Fruit fly (Drosophila melanogaster): Measurements from ENCODE around the gene CG16719.

Gene CG16719

dm6 chr3L:9723108-9723507 lies 38.1 kb downstream of the CG16719 start, which contains the start of the genes nbs and defl (continued):
- TF ChIP-seq Ets21C (GFP tag; optimal IDR thresholded peaks at IDR 0.05) (no peak), cyc (GFP tag; optimal IDR thresholded peaks at IDR 0.05) (peak; percentile 70), acj6 (GFP tag; optimal IDR thresholded peaks at IDR 0.05) (no peak), CG8632 (GFP tag; optimal IDR thresholded peaks at IDR 0.05) (no peak), topi (GFP tag; optimal IDR thresholded peaks at IDR 0.05) (no peak), CG11294 (GFP tag; IDR thresholded peaks at IDR 0.05) (peak; percentile 16; the same call in 1 of the 2 replicates), CG4318 (GFP tag; optimal IDR thresholded peaks at IDR 0.05) (no peak), CG9139 (GFP tag; optimal IDR thresholded peaks at IDR 0.05) (no peak), Lpt (GFP tag; optimal IDR thresholded peaks at IDR 0.05) (peak; percentile 26), CG11902 (GFP tag; optimal IDR thresholded peaks at IDR 0.05) (no peak), fd85E (GFP tag; optimal IDR thresholded peaks at IDR 0.05) (no peak), spab (GFP tag; optimal IDR thresholded peaks at IDR 0.05) (no peak), CG10631 (GFP tag; optimal IDR thresholded peaks at IDR 0.05) (no peak), CG32006 (GFP tag; optimal IDR thresholded peaks at IDR 0.05) (no peak)

DNA sequence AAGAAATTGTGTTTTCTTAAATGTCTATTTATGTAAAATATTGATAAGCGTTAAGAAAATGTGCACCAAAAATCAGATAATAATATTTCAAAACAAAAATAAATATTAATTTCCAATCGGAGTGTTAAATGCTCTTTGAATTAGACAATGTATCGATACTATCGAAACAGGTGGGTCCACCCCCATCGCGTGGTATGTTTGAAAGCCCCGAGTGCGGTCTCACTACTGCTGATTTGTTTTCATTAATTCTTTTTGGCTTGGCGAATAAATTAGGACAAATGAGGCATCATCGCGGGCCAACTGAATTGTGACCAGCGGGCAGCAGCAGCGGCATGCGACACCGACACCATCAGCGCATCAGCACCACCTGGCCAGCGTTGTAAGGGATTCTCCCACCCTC lies 41.7 kb downstream of the CG16719 start, which contains the start of gene Naa60:
Naa60 (plus strand) TSS at position 189 of the 400 bp plus-strand sequence.
- TF ChIP-seq CG11294 (GFP tag; IDR thresholded peaks at IDR 0.05) (no peak), topi (GFP tag; optimal IDR thresholded peaks at IDR 0.05) (no peak), CG11902 (GFP tag; optimal IDR thresholded peaks at IDR 0.05) (no peak), salr (GFP tag; optimal IDR thresholded peaks at IDR 0.05) (no peak), Met (GFP tag; optimal IDR thresholded peaks at IDR 0.05) (no peak), CG31627 (GFP tag; optimal IDR thresholded peaks at IDR 0.05) (no peak), svp (GFP tag) (no peak), Smox (GFP tag; optimal IDR thresholded peaks at IDR 0.05) (no peak), CG10669 (GFP tag; optimal IDR thresholded peaks at IDR 0.05) (no peak), CG9139 (GFP tag; optimal IDR thresholded peaks at IDR 0.05) (no peak), spab (GFP tag; optimal IDR thresholded peaks at IDR 0.05) (no peak), Ets96B (tag; optimal IDR thresholded peaks at IDR 0.05) (no peak), Lpt (GFP tag; optimal IDR thresholded peaks at IDR 0.05) (no peak), net (GFP tag; optimal IDR thresholded peaks at IDR 0.05) (no peak), CG7368 (GFP tag; optimal IDR thresholded peaks at IDR 0.05) (no peak), lz (GFP tag; optimal IDR thresholded peaks at IDR 0.05) (no peak), Eip93F (GFP tag; optimal IDR thresholded peaks at IDR 0.05) (no peak), CG6854 (GFP tag; optimal IDR thresholded peaks at IDR 0.05) (no peak), Gug (GFP tag; IDR thresholded peaks at IDR 0.05) (no peak)

- TF ChIP-seq CG6854 (GFP tag; optimal IDR thresholded peaks at IDR 0.05), result peak; percentile 20
- peak; percentile 19 for TF ChIP-seq CG1621 (tag; optimal IDR thresholded peaks at IDR 0.05)
- TF ChIP-seq achi (GFP tag; optimal IDR thresholded peaks at IDR 0.05), result peak; percentile 99
- TF ChIP-seq esn (GFP tag; optimal IDR thresholded peaks at IDR 0.05), result peak; percentile 19
- no peak for TF ChIP-seq lz (GFP tag; optimal IDR thresholded peaks at IDR 0.05)
- TF ChIP-seq fd85E (GFP tag; optimal IDR thresholded peaks at IDR 0.05), result no peak
- no peak for TF ChIP-seq OdsH (GFP tag; optimal IDR thresholded peaks at IDR 0.05)
Observed at dm6 chr3L:9729795-9730421, 44.9 kb downstream of the CG16719 start, which contains the start of gene ATPsynB. ATPsynB (plus strand) TSS chr3L:9729999.

DNA sequence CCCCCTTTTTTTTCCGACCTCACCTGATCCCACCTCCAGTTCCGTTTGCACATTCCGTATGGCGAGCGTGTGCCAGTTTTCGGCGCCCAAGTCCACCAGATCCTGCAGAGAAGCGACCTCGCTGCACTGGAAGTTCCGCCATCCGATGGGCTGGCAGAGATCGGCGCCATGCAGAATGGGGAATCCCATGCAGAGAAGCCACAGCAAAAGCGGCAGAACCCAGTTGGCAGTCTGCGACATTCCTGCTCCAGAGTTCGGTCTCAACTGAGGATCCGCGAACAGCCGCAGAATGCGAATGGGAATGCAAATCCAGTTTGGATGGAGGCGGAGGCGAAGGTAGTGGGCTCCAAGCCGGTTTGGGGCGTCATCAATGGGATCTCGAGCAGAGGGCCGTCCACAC lies 48.6 kb downstream of the CG16719 start, which contains the start of gene CG6749:
CG6749 (minus strand) TSS at position 245 of the 400 bp plus-strand sequence.
- no peak for TF ChIP-seq Lpt (GFP tag; optimal IDR thresholded peaks at IDR 0.05)
- no peak for TF ChIP-seq Hr4 (GFP tag; optimal IDR thresholded peaks at IDR 0.05)
- TF ChIP-seq CG8632 (GFP tag; optimal IDR thresholded peaks at IDR 0.05), result no peak
- 0 out of 3 replicates have a peak, but pooled peaks have one; percentile 18 for TF ChIP-seq CG8119 (GFP tag; IDR thresholded peaks at IDR 0.05)
- no peak for TF ChIP-seq salr (GFP tag; optimal IDR thresholded peaks at IDR 0.05)
